Worm (Caenorhabditis elegans) whole organism, L4 larva: Measurements from ENCODE around the gene T28C12.15.

Experiments
- F37D6.2 ChIP-seq: sonication (generic microtip); optimal IDR thresholded peaks from 2 replicates; lab custom pipeline; 2016; ENCODE audit warnings: mild to moderate bottlenecking, missing genetic modification characterization, missing compliant biosample characterization
- F49E8.2 ChIP-seq: sonication (generic microtip); optimal IDR thresholded peaks from 2 replicates; lab custom pipeline; 2016; ENCODE audit warnings: missing compliant biosample characterization, mild to moderate bottlenecking, missing genetic modification characterization, borderline replicate concordance
- T20F7.1 ChIP-seq: fragments of 200-800 bp; sonication (Bioruptor generic); optimal IDR thresholded peaks from 2 replicates; lab custom pipeline; 2018; ENCODE audit warnings: mild to moderate bottlenecking, missing genetic modification characterization, missing compliant biosample characterization
- Y105C5A.15 ChIP-seq: fragments of 200-800 bp; sonication (Bioruptor generic); IDR thresholded peaks from 2 replicates; pipeline ENCODE4 v1.3.6; 2022; ENCODE audit warnings: missing genetic modification characterization, missing compliant biosample characterization
- Y48G9A.11 ChIP-seq: fragments of 200-800 bp; sonication (Bioruptor generic); IDR thresholded peaks from 2 replicates; pipeline ENCODE4 v1.3.6; 2022; ENCODE audit warnings: missing genetic modification reagents, missing genetic modification characterization, missing compliant biosample characterization
- Y75B8A.6 ChIP-seq: fragments of 200-800 bp; sonication (Bioruptor generic); IDR thresholded peaks from 2 replicates; pipeline ENCODE4 v1.3.6; 2022; ENCODE audit warnings: missing genetic modification reagents, missing genetic modification characterization, missing compliant biosample characterization
- ZK337.2 ChIP-seq: fragments of 200-800 bp; sonication (Bioruptor generic); IDR thresholded peaks from 2 replicates; pipeline ENCODE4 v1.3.6; 2022; ENCODE audit warnings: missing genetic modification reagents, missing genetic modification characterization, missing compliant biosample characterization
- aha-1 ChIP-seq: fragments of 150-350 bp; peaks from one replicate; lab custom pipeline; 2014; ENCODE audit warnings: missing biosample characterization, missing genetic modification characterization
- aly-2 ChIP-seq: sonication (generic microtip); optimal IDR thresholded peaks from 2 replicates; lab custom pipeline; 2018; ENCODE audit warnings: missing biosample characterization, missing genetic modification characterization
- ama-1 ChIP-seq: fragments of 150-350 bp; optimal IDR thresholded peaks from 2 replicates; lab custom pipeline; 2014; ENCODE audit warnings: inconsistent platforms, mixed read lengths
- arid-1 ChIP-seq: fragments of 200-800 bp; sonication (Bioruptor generic); conservative IDR thresholded peaks from 2 replicates; pipeline ENCODE4 v1.3.6; 2022; ENCODE audit warnings: missing genetic modification reagents, missing genetic modification characterization, missing compliant biosample characterization
- ceh-62 ChIP-seq: sonication (generic microtip); optimal IDR thresholded peaks from 2 replicates; lab custom pipeline; 2017; ENCODE audit warnings: missing biosample characterization, missing genetic modification characterization
- ceh-82 ChIP-seq: sonication (generic microtip); optimal IDR thresholded peaks from 2 replicates; lab custom pipeline; 2017; ENCODE audit warnings: missing biosample characterization, missing genetic modification characterization
- cey-2 ChIP-seq: sonication (generic microtip); optimal IDR thresholded peaks from 3 replicates; lab custom pipeline; 2017; ENCODE audit warnings: missing genetic modification characterization, mild to moderate bottlenecking, missing compliant biosample characterization, antibody characterized with exemption, borderline replicate concordance; ENCODE audit not compliant: insufficient read depth
- ctbp-1 ChIP-seq: fragments of 200-800 bp; sonication (Bioruptor generic); IDR thresholded peaks from 2 replicates; pipeline ENCODE4 v1.3.6; 2022; ENCODE audit warnings: missing genetic modification reagents, missing genetic modification characterization, missing compliant biosample characterization
- daf-16 ChIP-seq, 3 experiments: sonication (generic microtip); optimal IDR thresholded peaks; 2 replicates each; lab custom pipeline; 2016 to 2017; ENCODE audit warnings: missing genetic modification characterization in 3 of 3, missing genetic modification reagents in 3 of 3, mild to moderate bottlenecking in 2 of 3, missing compliant biosample characterization in 2 of 3, missing biosample characterization in 1 of 3, moderate library complexity in 1 of 3
- dmd-8 ChIP-seq: fragments of 200-800 bp; sonication (Bioruptor generic); IDR thresholded peaks from 2 replicates; pipeline ENCODE4 v1.3.6; 2022; ENCODE audit warnings: missing genetic modification characterization, missing compliant biosample characterization
- dmd-9 ChIP-seq: fragments of 200-800 bp; sonication (Bioruptor generic); IDR thresholded peaks from 2 replicates; pipeline ENCODE4 v1.3.6; 2022; ENCODE audit warnings: missing genetic modification reagents, missing genetic modification characterization, missing compliant biosample characterization
- duxl-1 ChIP-seq: sonication (generic microtip); optimal IDR thresholded peaks from 2 replicates; lab custom pipeline; 2016; ENCODE audit warnings: mild to moderate bottlenecking, missing genetic modification characterization, moderate library complexity, missing compliant biosample characterization; ENCODE audit not compliant: poor library complexity
- egl-43 ChIP-seq: fragments of 200-800 bp; sonication (Bioruptor generic); IDR thresholded peaks from 2 replicates; pipeline ENCODE4 v1.3.6; 2022; ENCODE audit warnings: missing genetic modification reagents, missing genetic modification characterization, missing compliant biosample characterization
- fos-1 ChIP-seq: fragments of 150-350 bp; optimal IDR thresholded peaks from 2 replicates; lab custom pipeline; 2014; ENCODE audit warnings: missing biosample characterization, missing genetic modification characterization
- gei-8 ChIP-seq: fragments of 200-800 bp; sonication (Bioruptor generic); optimal IDR thresholded peaks from 2 replicates; lab custom pipeline; 2018; ENCODE audit warnings: mild to moderate bottlenecking, missing genetic modification characterization, missing compliant biosample characterization
- hlh-30 ChIP-seq: sonication (generic microtip); optimal IDR thresholded peaks from 2 replicates; lab custom pipeline; 2017; ENCODE audit warnings: antibody characterized with exemption, mild to moderate bottlenecking, missing genetic modification characterization, missing compliant biosample characterization; ENCODE audit not compliant: insufficient read depth
- hmg-1.1 ChIP-seq: fragments of 200-800 bp; sonication (Bioruptor generic); IDR thresholded peaks from 2 replicates; pipeline ENCODE4 v1.3.6; 2022; ENCODE audit warnings: missing genetic modification reagents, missing genetic modification characterization, missing compliant biosample characterization
- jun-1 ChIP-seq: fragments of 150-350 bp; optimal IDR thresholded peaks from 2 replicates; lab custom pipeline; 2014; ENCODE audit warnings: missing biosample characterization, missing genetic modification reagents, missing genetic modification characterization
- lim-7 ChIP-seq: fragments of 200-800 bp; sonication (Bioruptor generic); IDR thresholded peaks from 2 replicates; pipeline ENCODE4 v1.3.6; 2022; ENCODE audit warnings: missing genetic modification characterization, missing compliant biosample characterization
- lin-1 ChIP-seq: fragments of 200-800 bp; sonication (Bioruptor generic); IDR thresholded peaks from 2 replicates; pipeline ENCODE4 v1.3.6; 2022; ENCODE audit warnings: missing genetic modification reagents, missing genetic modification characterization, missing compliant biosample characterization
- lin-38 ChIP-seq: fragments of 200-800 bp; sonication (Bioruptor generic); IDR thresholded peaks from 2 replicates; pipeline ENCODE4 v1.3.6; 2022; ENCODE audit warnings: missing genetic modification reagents, missing genetic modification characterization, missing compliant biosample characterization
- lsy-2 ChIP-seq, 2 experiments: fragments of 150-350 bp in 1 of 2; sonication (generic microtip) in 1 of 2; optimal IDR thresholded peaks; 2 replicates each; lab custom pipeline; 2014 to 2017; ENCODE audit warnings: missing biosample characterization in 2 of 2, missing genetic modification characterization in 2 of 2
- mdl-1 ChIP-seq, 2 experiments: fragments of 150-350 bp in 1 of 2; sonication (generic microtip) in 1 of 2; optimal IDR thresholded peaks; 2 replicates each; lab custom pipeline; 2014 to 2017; ENCODE audit warnings: missing biosample characterization in 2 of 2, missing genetic modification characterization in 2 of 2
- mes-2 ChIP-seq: sonication (generic microtip); optimal IDR thresholded peaks from 2 replicates; lab custom pipeline; 2016; ENCODE audit warnings: missing genotype, mild to moderate bottlenecking, missing genetic modification characterization, missing compliant biosample characterization; ENCODE audit not compliant: poor library complexity, severe bottlenecking
- nhr-102 ChIP-seq: sonication (generic microtip); optimal IDR thresholded peaks from 2 replicates; lab custom pipeline; 2016; ENCODE audit warnings: mild to moderate bottlenecking, missing genetic modification characterization, moderate library complexity, missing compliant biosample characterization
- nhr-11 ChIP-seq: fragments of 150-350 bp; optimal IDR thresholded peaks from 2 replicates; lab custom pipeline; 2014; ENCODE audit warnings: missing biosample characterization, missing genetic modification characterization
- nhr-111 ChIP-seq: fragments of 200-800 bp; sonication (Bioruptor generic); optimal IDR thresholded peaks from 2 replicates; lab custom pipeline; 2018; ENCODE audit warnings: mild to moderate bottlenecking, missing genetic modification characterization, missing compliant biosample characterization
- nhr-237 ChIP-seq: sonication (generic microtip); optimal IDR thresholded peaks from 2 replicates; lab custom pipeline; 2017; ENCODE audit warnings: missing biosample characterization, missing genetic modification characterization
- nhr-25 ChIP-seq: sonication (generic microtip); optimal IDR thresholded peaks from 2 replicates; lab custom pipeline; 2017; ENCODE audit warnings: missing genetic modification characterization, mild to moderate bottlenecking, missing compliant biosample characterization, antibody characterized with exemption, moderate library complexity, borderline replicate concordance; ENCODE audit not compliant: insufficient read depth
- nhr-28 ChIP-seq: fragments of 150-350 bp; optimal IDR thresholded peaks from 2 replicates; lab custom pipeline; 2014; ENCODE audit warnings: missing biosample characterization, missing genetic modification characterization
- nhr-41 ChIP-seq: fragments of 200-800 bp; sonication (Bioruptor generic); IDR thresholded peaks from 2 replicates; pipeline ENCODE4 v1.3.6; 2022; ENCODE audit warnings: missing genetic modification reagents, missing genetic modification characterization, missing compliant biosample characterization
- nhr-42 ChIP-seq: fragments of 200-800 bp; sonication (Bioruptor generic); IDR thresholded peaks from 2 replicates; pipeline ENCODE4 v1.3.6; 2022; ENCODE audit warnings: missing genetic modification characterization, missing compliant biosample characterization
- nhr-48 ChIP-seq: sonication (generic microtip); optimal IDR thresholded peaks from 2 replicates; lab custom pipeline; 2016; ENCODE audit warnings: mild to moderate bottlenecking, missing genetic modification characterization, missing compliant biosample characterization
- nhr-6 ChIP-seq: fragments of 150-350 bp; optimal IDR thresholded peaks from 2 replicates; lab custom pipeline; 2014; ENCODE audit warnings: missing biosample characterization, missing genetic modification characterization
- nhr-76 ChIP-seq: fragments of 150-350 bp; optimal IDR thresholded peaks from 2 replicates; lab custom pipeline; 2014; ENCODE audit warnings: missing biosample characterization, missing genetic modification characterization
- nhr-77 ChIP-seq: fragments of 150-350 bp; optimal IDR thresholded peaks from 2 replicates; lab custom pipeline; 2014; ENCODE audit warnings: missing biosample characterization, missing genetic modification characterization
- php-3 ChIP-seq: fragments of 200-800 bp; sonication (Bioruptor generic); IDR thresholded peaks from 2 replicates; pipeline ENCODE4 v1.3.6; 2022; ENCODE audit warnings: missing genetic modification reagents, missing genetic modification characterization, missing compliant biosample characterization
- pqm-1 ChIP-seq: sonication (generic microtip); optimal IDR thresholded peaks from 2 replicates; lab custom pipeline; 2017; ENCODE audit warnings: missing biosample characterization, missing genetic modification characterization
- skn-1 ChIP-seq: fragments of 150-350 bp; optimal IDR thresholded peaks from 2 replicates; lab custom pipeline; 2014; ENCODE audit warnings: missing biosample characterization, missing genetic modification characterization
- unc-130 ChIP-seq: sonication (generic microtip); optimal IDR thresholded peaks from 2 replicates; lab custom pipeline; 2016; ENCODE audit warnings: missing genetic modification reagents, missing genetic modification characterization, missing compliant biosample characterization

T28C12.15 gene

ce11 chrV:6321733-6322198 is at the start of gene T28C12.15:
TSS of gene T28C12.15 (minus strand) at chrV:6321783.
- TF ChIP-seq nhr-28 (tag; lab: Kevin White, UChicago) = peak; percentile 98
- TF ChIP-seq nhr-111 (GFP tag; lab: Kevin White, UChicago) = no peak
- peak; percentile 16 for TF ChIP-seq aha-1 (tag; lab: Kevin White, UChicago)
- TF ChIP-seq egl-43 = no peak

- TF ChIP-seq nhr-28 (tag; lab: Kevin White, UChicago) (peak; percentile 93), Y75B8A.6 (no peak)
These were observed 46.9 kb upstream of the T28C12.15 start for ce11 chrV:6368494-6368893.

- no peak for TF ChIP-seq T20F7.1
- TF ChIP-seq ama-1 = no peak
- TF ChIP-seq aha-1 (tag; lab: Kevin White, UChicago) = no peak
- no peak for TF ChIP-seq unc-130 (GFP tag; lab: Kevin White, UChicago)
- no peak for TF ChIP-seq Y48G9A.11 (GFP tag; lab: Robert Waterston, UW)
- TF ChIP-seq nhr-77 (tag; lab: Kevin White, UChicago) = peak; percentile 4
- no peak for TF ChIP-seq fos-1 (tag; lab: Kevin White, UChicago)
- no peak for TF ChIP-seq nhr-11 (tag; lab: Kevin White, UChicago)
- TF ChIP-seq nhr-28 (tag; lab: Kevin White, UChicago) = peak; percentile 99
- TF ChIP-seq aly-2 (tag; lab: Kevin White, UChicago) = no peak
- TF ChIP-seq php-3 (GFP tag; lab: Robert Waterston, UW) = no peak
- TF ChIP-seq nhr-102 (tag; lab: Kevin White, UChicago) = no peak
- no peak for TF ChIP-seq lin-1 (GFP tag; lab: Robert Waterston, UW)
- TF ChIP-seq Y105C5A.15 = no peak
- TF ChIP-seq nhr-6 (tag; lab: Kevin White, UChicago) = no peak
- no peak for TF ChIP-seq nhr-237 (tag; lab: Kevin White, UChicago)
- TF ChIP-seq hlh-30 = peak; percentile 20
- TF ChIP-seq nhr-76 = no peak
- TF ChIP-seq mes-2 (tag; lab: Kevin White, UChicago) = peak; percentile 12
- TF ChIP-seq F49E8.2 (tag; lab: Kevin White, UChicago) = no peak
- TF ChIP-seq pqm-1 (tag; lab: Kevin White, UChicago) = no peak
- TF ChIP-seq F37D6.2 (tag; lab: Kevin White, UChicago) = no peak
- no peak for TF ChIP-seq ceh-82
- TF ChIP-seq ctbp-1 (GFP tag; lab: Robert Waterston, UW) = no peak
- no peak for TF ChIP-seq lin-38
- TF ChIP-seq hmg-1.1 = no peak
- no peak for TF ChIP-seq nhr-48
- TF ChIP-seq cey-2 (tag; lab: Kevin White, UChicago) = peak; percentile 58
- no peak for TF ChIP-seq nhr-25
- TF ChIP-seq ZK337.2 = no peak
- no peak for TF ChIP-seq daf-16 (GFP tag; optimal IDR thresholded peaks at IDR 0.05; lab: Kevin White, UChicago)
- peak; percentile 55 for TF ChIP-seq daf-16 (tag; optimal IDR thresholded peaks at IDR 0.05; lab: Kevin White, UChicago)
- TF ChIP-seq ceh-62 = no peak
- TF ChIP-seq gei-8 (GFP tag; lab: Kevin White, UChicago) = no peak
- no peak for TF ChIP-seq lsy-2 (tag; optimal IDR thresholded peaks at IDR 0.05; lab: Kevin White, UChicago)
- TF ChIP-seq nhr-41 (GFP tag; lab: Robert Waterston, UW) = no peak
- no peak for TF ChIP-seq nhr-42 (GFP tag; lab: Robert Waterston, UW)
- no peak for TF ChIP-seq lim-7 (GFP tag; lab: Robert Waterston, UW)
- TF ChIP-seq skn-1 (tag; lab: Kevin White, UChicago) = no peak
- no peak for TF ChIP-seq jun-1 (tag; lab: Kevin White, UChicago)
- no peak for TF ChIP-seq duxl-1 (tag; lab: Kevin White, UChicago)
- TF ChIP-seq mdl-1 (tag; optimal IDR thresholded peaks at IDR 0.05; lab: Kevin White, UChicago) = no peak
- TF ChIP-seq dmd-8 (GFP tag; lab: Robert Waterston, UW) = no peak
- no peak for TF ChIP-seq dmd-9
- no peak for TF ChIP-seq arid-1 (GFP tag; lab: Robert Waterston, UW)
- TF ChIP-seq egl-43 = no peak
These were observed 44.0 kb upstream of the T28C12.15 start, which contains the start of gene cest-33 for ce11 chrV:6365597-6365996. TSS of gene cest-33 (minus strand) at chrV:6365671.
